Worm (Caenorhabditis elegans): ENCODE data around the gene Y62F5A.9.

- TF ChIP-seq elt-1 (tag; optimal IDR thresholded peaks at IDR 0.05; ENCODE audit: borderline replicate concordance, insufficient read depth) (no peak), lsy-2 (tag; optimal IDR thresholded peaks at IDR 0.05) (no peak), nhr-12 (tag; optimal IDR thresholded peaks at IDR 0.05) (no peak), nhr-76 (tag; optimal IDR thresholded peaks at IDR 0.05) (no peak)
These were observed 41.3 kb downstream of the Y62F5A.9 start, which contains the start of gene B0334.5 for ce11 chrII:11497365-11497764.
